Fruit fly (Drosophila melanogaster): ENCODE results near the gene Gabat.

The Gabat gene

dm6 chr3L:19952690-19953089, 47.8 kb downstream of the Gabat start, which contains the start of gene CG33710:
CG33710 (minus strand) TSS chr3L:19952790.
- TF ChIP-seq eg (GFP tag; IDR thresholded peaks at IDR 0.05) (no peak), CG11762 (GFP tag; optimal IDR thresholded peaks at IDR 0.05; ENCODE audit: insufficient read depth) (no peak), Eip75B (GFP tag; optimal IDR thresholded peaks at IDR 0.05) (no peak), Lpt (GFP tag; optimal IDR thresholded peaks at IDR 0.05) (no peak), fd59A (GFP tag; optimal IDR thresholded peaks at IDR 0.05) (no peak)

dm6 chr3L:19951868-19952267, 48.6 kb downstream of the Gabat start, which contains the start of gene CG34258:
CG34258 (minus strand) TSS chr3L:19951968.
- no peak for TF ChIP-seq dac (GFP tag; optimal IDR thresholded peaks at IDR 0.05)
- no peak for TF ChIP-seq CG6808 (GFP tag; optimal IDR thresholded peaks at IDR 0.05)
- TF ChIP-seq fd85E (GFP tag; optimal IDR thresholded peaks at IDR 0.05): no peak
- no peak for TF ChIP-seq esn (GFP tag; optimal IDR thresholded peaks at IDR 0.05)
- no peak for TF ChIP-seq CG8119 (GFP tag; IDR thresholded peaks at IDR 0.05)
- no peak for TF ChIP-seq Hr4 (GFP tag; optimal IDR thresholded peaks at IDR 0.05)
- TF ChIP-seq Sox15 (GFP tag; optimal IDR thresholded peaks at IDR 0.05): no peak
- no peak for TF ChIP-seq Blimp-1 (GFP tag; optimal IDR thresholded peaks at IDR 0.05)
- TF ChIP-seq CG31627 (GFP tag; optimal IDR thresholded peaks at IDR 0.05): no peak
- no peak for TF ChIP-seq Sox14 (GFP tag; optimal IDR thresholded peaks at IDR 0.05)
- no peak for TF ChIP-seq achi (GFP tag; optimal IDR thresholded peaks at IDR 0.05)
- TF ChIP-seq CG4318 (GFP tag; optimal IDR thresholded peaks at IDR 0.05): no peak
- TF ChIP-seq Sox102F (GFP tag; optimal IDR thresholded peaks at IDR 0.05): no peak
- TF ChIP-seq vri (GFP tag; optimal IDR thresholded peaks at IDR 0.05): no peak
- no peak for TF ChIP-seq CG10669 (GFP tag; optimal IDR thresholded peaks at IDR 0.05)
- no peak for TF ChIP-seq CG11294 (GFP tag; IDR thresholded peaks at IDR 0.05)
- no peak for TF ChIP-seq cyc (GFP tag; optimal IDR thresholded peaks at IDR 0.05)

dm6 chr3L:19951035-19951434, 49.5 kb downstream of the Gabat start, which contains the start of gene CG32219:
CG32219 (minus strand) TSS chr3L:19951135.
- no peak for TF ChIP-seq Eip75B (GFP tag; optimal IDR thresholded peaks at IDR 0.05)
- TF ChIP-seq CG7368 (GFP tag; optimal IDR thresholded peaks at IDR 0.05): no peak
- no peak for TF ChIP-seq lz (GFP tag; optimal IDR thresholded peaks at IDR 0.05)
- no peak for TF ChIP-seq CG3919 (GFP tag; optimal IDR thresholded peaks at IDR 0.05)
- TF ChIP-seq CG6163 (GFP tag; IDR thresholded peaks at IDR 0.05): no peak
- no peak for TF ChIP-seq esn (GFP tag; optimal IDR thresholded peaks at IDR 0.05)
